Worm (Caenorhabditis elegans) whole organism, L3 larva: ENCODE data around the gene fbxa-9.

ENCODE experiments used
- ama-1 ChIP-seq: fragments of 150-350 bp; optimal IDR thresholded peaks from 2 replicates; lab custom pipeline; 2018
- ceh-28 ChIP-seq: fragments of 150-350 bp; optimal IDR thresholded peaks from 2 replicates; lab custom pipeline; 2014; ENCODE audit warnings: missing biosample characterization, missing genetic modification reagents, missing genetic modification characterization
- ceh-9 ChIP-seq: sonication (generic microtip); optimal IDR thresholded peaks from 2 replicates; lab custom pipeline; 2018; ENCODE audit warnings: missing biosample characterization, missing genetic modification characterization
- elt-3 ChIP-seq, 3 experiments: fragments of 150-350 bp in 1 of 3; sonication (generic microtip) in 2 of 3; optimal IDR thresholded peaks; 2 replicates in 2 of 3; 4 replicates in 1 of 3; lab custom pipeline; 2014 to 2017; ENCODE audit warnings: missing biosample characterization in 3 of 3, missing genetic modification characterization in 3 of 3
- fkh-10 ChIP-seq: sonication (generic microtip); optimal IDR thresholded peaks from 2 replicates; lab custom pipeline; 2017; ENCODE audit warnings: missing biosample characterization, missing genetic modification reagents, missing genetic modification characterization
- mdl-1 ChIP-seq: fragments of 150-350 bp; optimal IDR thresholded peaks from 2 replicates; lab custom pipeline; 2014; ENCODE audit warnings: missing biosample characterization, missing genetic modification characterization
- nhr-237 ChIP-seq: fragments of 150-350 bp; optimal IDR thresholded peaks from 2 replicates; lab custom pipeline; 2014; ENCODE audit warnings: missing biosample characterization, missing genetic modification characterization
- unc-62 ChIP-seq: fragments of 150-350 bp; sonication (generic microtip); optimal IDR thresholded peaks from 4 replicates; lab custom pipeline; 2014; ENCODE audit warnings: missing biosample characterization, missing genetic modification reagents, missing genetic modification characterization
- zag-1 ChIP-seq: fragments of 150-350 bp; optimal IDR thresholded peaks from 2 replicates; lab custom pipeline; 2014; ENCODE audit warnings: missing biosample characterization, missing genetic modification characterization
- ztf-11 ChIP-seq: fragments of 150-350 bp; optimal IDR thresholded peaks from 2 replicates; lab custom pipeline; 2014; ENCODE audit warnings: missing biosample characterization, missing genetic modification characterization

DNA sequence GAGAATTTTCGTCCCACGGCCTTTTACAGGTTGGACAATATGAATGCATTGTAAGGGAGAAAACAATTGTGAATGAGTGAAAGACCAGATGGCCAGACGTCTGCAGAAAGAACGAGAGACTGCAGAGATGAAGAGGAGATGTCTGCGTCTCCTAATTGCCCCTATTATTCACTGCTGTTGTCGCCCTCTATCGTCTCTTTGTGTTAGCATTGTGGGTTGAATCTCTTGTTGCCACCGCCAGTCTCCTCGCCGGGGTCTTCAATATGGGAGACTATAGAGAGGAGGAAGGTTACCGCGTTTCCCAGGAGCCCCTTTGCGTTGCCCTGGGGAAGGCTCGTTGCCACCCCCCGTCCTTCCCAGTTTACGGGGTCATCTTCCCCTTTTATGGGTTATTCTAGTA, 38.4 kb downstream of the fbxa-9 start, which contains the start of gene Y54F10BM.9:
- TF ChIP-seq unc-62: no peak
- TF ChIP-seq elt-3 (tag; optimal IDR thresholded peaks at IDR 0.05; lab: Kevin White, UChicago): no peak
- no peak for TF ChIP-seq ama-1
- TF ChIP-seq nhr-237 (tag; lab: Kevin White, UChicago): no peak
- TF ChIP-seq mdl-1: no peak
- no peak for TF ChIP-seq ceh-9 (tag; lab: Kevin White, UChicago)
- TF ChIP-seq ceh-28 (tag; lab: Kevin White, UChicago): peak; percentile 19
- no peak for TF ChIP-seq zag-1 (tag; lab: Kevin White, UChicago)
- TF ChIP-seq fkh-10 (GFP tag; lab: Kevin White, UChicago): no peak
- no peak for TF ChIP-seq ztf-11 (tag; lab: Kevin White, UChicago)
